Worm (Caenorhabditis elegans): ENCODE measurements around the gene npr-36.
"Not testable (repeated sequence)": the region's sequence is repeated elsewhere in the genome, so short reads cannot be mapped to it uniquely, and the experiment has no call there.

- TF ChIP-seq lin-13 (GFP tag; optimal IDR thresholded peaks at IDR 0.05); zag-1 (tag; optimal IDR thresholded peaks at IDR 0.05); nhr-237 (tag; optimal IDR thresholded peaks at IDR 0.05); alr-1 (tag; optimal IDR thresholded peaks at IDR 0.05; ENCODE audit: borderline replicate concordance); nhr-12 (tag; optimal IDR thresholded peaks at IDR 0.05); unc-62 (GFP tag; optimal IDR thresholded peaks at IDR 0.05); nhr-11 (tag; optimal IDR thresholded peaks at IDR 0.05); ets-5 (GFP tag; IDR thresholded peaks at IDR 0.05); tbx-2 (tag; optimal IDR thresholded peaks at IDR 0.05); nhr-28 (tag; optimal IDR thresholded peaks at IDR 0.05); mep-1 (tag; optimal IDR thresholded peaks at IDR 0.05); Y116A8C.19 (tag; optimal IDR thresholded peaks at IDR 0.05; ENCODE audit: borderline replicate concordance): not testable (repeated sequence)
Measured at ce11 chrX:17310730-17311312, 48.7 kb upstream of the npr-36 start, which contains the start of gene C53C11.4.
